Fruit fly (Drosophila melanogaster): ENCODE data around the gene capt.

dm6 chr2L:1150554-1150953 lies 7.5 kb downstream of the capt start, which contains the start of the genes Tfb4 and Vps29:
- no peak for TF ChIP-seq CTCF (optimal IDR thresholded peaks at IDR 0.05)
- no peak for TF ChIP-seq CG8478 (optimal IDR thresholded peaks at IDR 0.05)

Data from S2 (cell line).